Worm (Caenorhabditis elegans): ENCODE results near the gene W10C4.1.

W10C4.1 gene

DNA sequence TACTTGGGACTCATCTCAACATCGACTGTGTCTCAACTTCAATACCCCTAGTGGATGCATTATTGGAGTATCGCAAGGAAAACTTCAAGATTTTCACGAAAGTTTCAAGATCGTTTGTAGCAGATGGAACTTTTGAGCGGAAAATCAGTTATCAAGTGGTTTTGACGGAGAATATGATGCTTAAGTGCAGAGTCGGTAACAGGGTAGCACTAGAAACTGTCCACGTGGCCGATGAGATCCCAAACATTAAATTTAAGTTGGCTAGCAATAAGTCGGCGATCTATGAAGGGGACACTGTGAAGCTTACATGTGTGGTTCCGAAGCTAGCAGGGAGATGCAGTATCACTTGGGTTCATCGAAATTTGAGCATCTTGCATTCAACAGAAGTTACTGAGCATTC is 47.8 kb downstream of the W10C4.1 start:
- TF ChIP-seq mls-2 (tag; optimal IDR thresholded peaks at IDR 0.05) (no peak), M03D4.4 (tag; optimal IDR thresholded peaks at IDR 0.05) (no peak)

DNA sequence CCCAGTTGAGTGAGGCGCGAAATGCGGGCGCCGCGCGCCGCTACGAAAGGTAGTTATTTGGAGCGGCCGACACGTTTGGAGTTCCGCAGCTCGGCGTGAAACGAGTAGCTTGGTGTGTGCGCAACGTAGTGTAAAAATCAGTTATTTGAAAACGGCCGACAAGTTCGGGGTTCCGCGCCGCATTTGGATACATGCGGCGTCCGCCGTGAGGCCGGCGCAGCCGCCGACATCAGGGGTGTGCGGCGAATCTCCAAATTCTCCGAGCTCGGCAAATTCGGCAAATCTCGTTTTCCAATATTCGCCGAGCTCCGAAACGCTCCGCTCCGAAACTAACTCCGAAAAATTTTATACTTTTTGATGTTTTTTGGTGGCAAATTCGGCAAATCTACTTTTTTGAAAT is 48.9 kb downstream of the W10C4.1 start:
- TF ChIP-seq ceh-43 (GFP tag; optimal IDR thresholded peaks at IDR 0.05) (no peak), nhr-76 (tag; optimal IDR thresholded peaks at IDR 0.05) (no peak), pha-4 (tag; optimal IDR thresholded peaks at IDR 0.05) (no peak), drap-1 (GFP tag; optimal IDR thresholded peaks at IDR 0.05) (no peak), mab-5 (tag; optimal IDR thresholded peaks at IDR 0.05) (no peak), snpc-4 (tag; optimal IDR thresholded peaks at IDR 0.05) (no peak), nhr-2 (tag; optimal IDR thresholded peaks at IDR 0.05) (no peak), ham-2 (GFP tag; optimal IDR thresholded peaks at IDR 0.05) (no peak), unc-39 (tag; optimal IDR thresholded peaks at IDR 0.05) (no peak), mep-1 (tag; optimal IDR thresholded peaks at IDR 0.05) (no peak), nhr-28 (tag; optimal IDR thresholded peaks at IDR 0.05) (no peak), mls-2 (tag; optimal IDR thresholded peaks at IDR 0.05) (no peak), ces-1 (GFP tag; optimal IDR thresholded peaks at IDR 0.05) (no peak), flh-1 (GFP tag; optimal IDR thresholded peaks at IDR 0.05) (no peak), nhr-12 (tag; optimal IDR thresholded peaks at IDR 0.05) (no peak)

DNA sequence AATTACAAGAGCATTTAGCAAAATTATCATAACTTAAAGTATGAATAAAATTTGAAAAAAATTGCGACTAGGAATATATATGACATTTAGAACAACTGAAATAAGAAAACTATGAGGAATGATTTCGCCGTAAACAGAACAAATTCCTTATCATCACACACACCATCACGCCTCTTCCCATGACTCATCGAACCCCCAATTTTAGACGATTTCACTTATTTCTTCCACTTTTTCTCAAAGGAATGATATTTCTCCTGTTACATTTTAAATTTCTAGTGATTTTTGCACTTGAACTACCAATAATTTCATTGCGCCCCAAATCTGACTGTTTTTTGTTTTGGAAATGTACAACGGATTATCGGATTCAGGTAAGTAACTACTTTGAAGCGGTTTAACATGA is 50.3 kb downstream of the W10C4.1 start, which contains the start of the genes zig-13 and ver-1:
Gene zig-13, minus strand, starts transcription at position 101 of the 400 bp plus-strand sequence.
Gene ver-1, plus strand, starts transcription at position 180 of the 400 bp plus-strand sequence.
- no peak for TF ChIP-seq lin-13 (tag; optimal IDR thresholded peaks at IDR 0.05)
- TF ChIP-seq cnd-1 (tag; optimal IDR thresholded peaks at IDR 0.05): no peak
- TF ChIP-seq ham-2 (GFP tag; optimal IDR thresholded peaks at IDR 0.05): no peak
- no peak for TF ChIP-seq ces-1 (GFP tag; optimal IDR thresholded peaks at IDR 0.05)
- no peak for TF ChIP-seq mls-2 (tag; optimal IDR thresholded peaks at IDR 0.05)

DNA sequence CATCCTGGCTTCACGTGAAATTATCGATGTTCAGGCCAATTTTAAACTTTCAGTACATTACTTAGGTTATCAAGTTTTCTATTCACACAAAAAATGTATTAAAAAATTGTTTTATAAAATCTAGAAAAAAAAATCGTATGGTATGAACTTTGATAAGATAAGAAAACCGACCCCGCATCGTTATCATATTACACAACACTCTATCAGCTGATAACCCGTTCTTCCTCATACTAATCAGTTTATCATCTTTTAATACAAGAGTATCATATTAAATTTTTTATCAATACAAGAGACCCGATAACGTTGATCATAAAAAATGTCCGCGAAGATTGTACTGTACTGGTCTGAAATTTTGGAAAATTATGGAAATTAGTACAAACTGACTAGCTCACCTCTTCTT is 52.8 kb downstream of the W10C4.1 start:
- no peak for TF ChIP-seq nhr-28 (tag; optimal IDR thresholded peaks at IDR 0.05)
- TF ChIP-seq elt-3 (tag; optimal IDR thresholded peaks at IDR 0.05): peak; percentile 70
